Worm (Caenorhabditis elegans) whole organism, late embryonic: ENCODE results near the gene F53A3.7.

Experiments used
- K09A11.1 ChIP-seq: sonication (generic microtip); optimal IDR thresholded peaks from 2 replicates; lab custom pipeline; 2017; ENCODE audit warnings: antibody characterized with exemption, mild to moderate bottlenecking, missing genetic modification characterization, missing compliant biosample characterization; ENCODE audit not compliant: insufficient read depth
- Y22D7AL.16 ChIP-seq: sonication (generic microtip); optimal IDR thresholded peaks from 2 replicates; lab custom pipeline; 2016; ENCODE audit warnings: missing genetic modification characterization, missing compliant biosample characterization
- ceh-24 ChIP-seq: sonication (generic microtip); optimal IDR thresholded peaks from 2 replicates; lab custom pipeline; 2016; ENCODE audit warnings: mild to moderate bottlenecking, missing genetic modification characterization, missing compliant biosample characterization
- ceh-30 ChIP-seq: fragments of 150-350 bp; optimal IDR thresholded peaks from 2 replicates; lab custom pipeline; 2014; ENCODE audit warnings: missing biosample characterization, missing genetic modification characterization
- ceh-45 ChIP-seq: fragments of 200-800 bp; sonication (Bioruptor generic); IDR thresholded peaks from 2 replicates; pipeline ENCODE4 v1.3.6; 2022; ENCODE audit warnings: missing genetic modification reagents, missing genetic modification characterization, missing compliant biosample characterization
- che-1 ChIP-seq: sonication (generic microtip); optimal IDR thresholded peaks from 2 replicates; lab custom pipeline; 2016; ENCODE audit warnings: mild to moderate bottlenecking, missing genetic modification characterization, missing compliant biosample characterization
- hlh-13 ChIP-seq: fragments of 200-800 bp; sonication (Bioruptor generic); optimal IDR thresholded peaks from 2 replicates; lab custom pipeline; 2018; ENCODE audit warnings: mild to moderate bottlenecking, missing genetic modification characterization, missing compliant biosample characterization
- lin-11 ChIP-seq: fragments of 200-800 bp; sonication (Bioruptor generic); optimal IDR thresholded peaks from 2 replicates; lab custom pipeline; 2018; ENCODE audit warnings: mild to moderate bottlenecking, missing genetic modification characterization, missing compliant biosample characterization
- nfya-1 ChIP-seq: sonication (generic microtip); optimal IDR thresholded peaks from 2 replicates; lab custom pipeline; 2017; ENCODE audit warnings: missing genetic modification characterization, mild to moderate bottlenecking, missing compliant biosample characterization, antibody characterized with exemption, moderate library complexity
- syd-9 ChIP-seq: sonication (generic microtip); optimal IDR thresholded peaks from 2 replicates; lab custom pipeline; 2016; ENCODE audit warnings: mild to moderate bottlenecking, missing genetic modification characterization, moderate library complexity, missing compliant biosample characterization

ce11 chrIII:2001210-2001609, 49.9 kb downstream of the F53A3.7 start:
- TF ChIP-seq ceh-45 (GFP tag; lab: Robert Waterston, UW) (no peak), che-1 (no peak), hlh-13 (no peak), ceh-24 (no peak), ceh-30 (tag; lab: Kevin White, UChicago) (no peak), K09A11.1 (tag; lab: Kevin White, UChicago) (no peak), lin-11 (tag; lab: Kevin White, UChicago) (no peak), syd-9 (tag; lab: Kevin White, UChicago) (no peak), nfya-1 (tag; lab: Kevin White, UChicago) (no peak), Y22D7AL.16 (no peak)
